Worm (Caenorhabditis elegans): ENCODE results near the gene fbxc-30.
"Not testable (repeated sequence)": the region's sequence is repeated elsewhere in the genome, so short reads cannot be mapped to it uniquely, and the experiment has no call there.

Gene fbxc-30

DNA sequence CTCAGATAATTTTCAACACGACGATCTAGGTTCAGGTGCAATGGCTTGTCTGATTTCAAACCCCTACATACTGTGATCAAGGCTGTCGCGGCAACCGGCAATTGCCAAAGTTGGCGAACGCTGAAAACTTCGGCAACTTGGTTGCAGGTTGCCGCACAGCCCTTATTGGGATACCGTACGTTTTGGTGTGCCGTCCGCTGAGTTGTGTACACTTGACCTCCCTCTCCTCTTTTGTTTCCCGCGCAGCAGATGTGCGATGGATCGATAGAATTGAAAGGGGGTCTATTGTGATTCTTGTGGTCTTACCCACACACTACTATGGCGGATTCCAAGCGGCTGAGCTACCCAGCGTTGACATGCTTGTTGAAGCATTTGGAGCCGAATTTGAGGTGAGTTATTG is 42.8 kb downstream of the fbxc-30 start, which contains the start of the genes C32B5.18 and C32B5.7:
TSS of gene C32B5.18 (plus strand) at position 301 of the 400 bp plus-strand sequence.
TSS of gene C32B5.7 (plus strand) at position 311 of the 400 bp plus-strand sequence.
- no peak for TF ChIP-seq ceh-34 (tag; optimal IDR thresholded peaks at IDR 0.05)
- TF ChIP-seq K02D7.2 (tag; optimal IDR thresholded peaks at IDR 0.05) = no peak
- TF ChIP-seq hlh-15 (tag; optimal IDR thresholded peaks at IDR 0.05) = no peak
- no peak for TF ChIP-seq elt-4 (tag; optimal IDR thresholded peaks at IDR 0.05)
- TF ChIP-seq madf-2 (tag; optimal IDR thresholded peaks at IDR 0.05) = no peak
- TF ChIP-seq ceh-6 (GFP tag; optimal IDR thresholded peaks at IDR 0.05) = no peak
- TF ChIP-seq ceh-18 (tag; optimal IDR thresholded peaks at IDR 0.05) = no peak
- TF ChIP-seq nhr-232 (tag; optimal IDR thresholded peaks at IDR 0.05) = no peak
- TF ChIP-seq mec-3 (tag; optimal IDR thresholded peaks at IDR 0.05; ENCODE audit: borderline replicate concordance) = no peak
- no peak for TF ChIP-seq fax-1 (tag; optimal IDR thresholded peaks at IDR 0.05)
- TF ChIP-seq ceh-9 (tag; optimal IDR thresholded peaks at IDR 0.05) = no peak
- no peak for TF ChIP-seq T23F11.4 (GFP tag; optimal IDR thresholded peaks at IDR 0.05)
- no peak for TF ChIP-seq ceh-14 (tag; optimal IDR thresholded peaks at IDR 0.05)
- no peak for TF ChIP-seq ceh-31 (tag; optimal IDR thresholded peaks at IDR 0.05)
- TF ChIP-seq che-1 (tag; optimal IDR thresholded peaks at IDR 0.05) = no peak
- no peak for TF ChIP-seq pha-4 (tag; optimal IDR thresholded peaks at IDR 0.05)
- no peak for TF ChIP-seq pqm-1 (tag; optimal IDR thresholded peaks at IDR 0.05)
- TF ChIP-seq sox-4 (tag; optimal IDR thresholded peaks at IDR 0.05) = no peak
- TF ChIP-seq Y22D7AL.16 (tag; optimal IDR thresholded peaks at IDR 0.05) = no peak
- TF ChIP-seq ceh-24 (tag; optimal IDR thresholded peaks at IDR 0.05) = no peak

DNA sequence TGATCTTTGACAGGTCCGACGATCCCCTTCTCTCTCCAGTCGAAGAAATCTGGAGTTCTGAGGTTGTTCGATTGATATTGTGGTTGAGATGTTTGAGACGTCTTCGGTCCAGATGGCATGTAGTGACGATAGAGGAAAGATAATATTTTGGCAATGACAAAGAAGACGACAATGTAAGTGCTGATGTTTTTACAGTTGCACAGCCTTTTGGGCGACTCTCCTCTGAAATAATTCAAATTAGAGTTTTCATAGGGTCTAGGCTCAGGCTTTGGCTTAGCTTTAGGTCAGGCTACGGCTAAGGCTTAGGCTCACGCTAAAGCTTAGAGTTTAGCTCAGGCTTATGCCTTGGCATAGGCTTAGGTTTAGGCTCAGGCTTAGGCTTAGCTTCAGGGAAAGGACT is 44.5 kb downstream of the fbxc-30 start, which contains the start of gene C32B5.13:
TSS of gene C32B5.13 (minus strand) at position 101 of the 400 bp plus-strand sequence.
- TF ChIP-seq nhr-11 (tag; optimal IDR thresholded peaks at IDR 0.05) (no peak), pha-4 (tag; optimal IDR thresholded peaks at IDR 0.05) (no peak)

DNA sequence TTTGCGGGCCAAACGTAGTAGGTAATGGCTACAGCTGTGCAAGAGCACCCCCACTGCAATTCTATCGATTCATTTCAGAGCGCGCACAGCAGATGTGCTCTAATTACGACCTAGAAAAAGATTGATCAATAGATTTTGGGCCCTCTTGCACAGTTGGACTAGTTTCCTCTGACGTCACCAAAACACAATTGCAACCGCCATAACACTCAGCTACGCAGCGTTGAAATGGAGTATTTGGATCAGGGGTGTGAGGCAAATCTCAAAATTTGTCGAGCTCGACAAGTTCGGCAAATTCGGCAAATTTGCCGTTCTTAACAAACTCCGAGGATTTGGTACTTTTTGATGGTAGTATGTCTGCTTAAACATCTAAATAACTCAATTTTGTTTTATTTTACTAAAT is 49.5 kb downstream of the fbxc-30 start, which contains the start of gene fbxc-18:
TSS of gene fbxc-18 (minus strand) at position 101 of the 400 bp plus-strand sequence.
- not testable (repeated sequence) for TF ChIP-seq hlh-8 (tag; optimal IDR thresholded peaks at IDR 0.05); madf-2 (tag; optimal IDR thresholded peaks at IDR 0.05); T23F11.4 (GFP tag; optimal IDR thresholded peaks at IDR 0.05)

DNA sequence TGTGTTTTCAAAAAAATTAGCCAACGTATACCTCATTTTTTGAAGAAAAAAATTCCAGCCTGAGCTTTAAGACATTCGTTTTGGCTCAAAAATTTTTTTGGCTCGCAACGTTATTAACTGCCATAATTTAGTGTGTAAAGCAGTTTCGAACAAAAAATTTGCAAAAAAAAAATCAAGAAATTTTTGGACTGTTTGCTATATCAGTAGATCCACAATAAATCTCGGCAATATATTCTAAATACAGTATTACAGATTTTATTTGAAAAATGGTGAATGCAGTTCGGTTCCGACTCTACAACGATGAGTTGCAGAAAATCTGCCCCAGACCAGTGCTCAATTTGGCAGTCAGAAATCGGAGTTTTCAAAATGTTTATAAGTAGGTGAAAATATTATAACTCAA is 50.7 kb downstream of the fbxc-30 start, which contains the start of gene C32B5.6:
TSS of gene C32B5.6 (plus strand) at position 301 of the 400 bp plus-strand sequence.
- not testable (repeated sequence) for TF ChIP-seq ztf-16, hlh-8, lin-11 (tag; optimal IDR thresholded peaks at IDR 0.05)

Data from whole organism, late embryonic.